Fruit fly (Drosophila melanogaster) whole organism: ENCODE data around the gene CG13365.

Experiments
- CG8478 ChIP-seq: fragments of >200 bp; optimal IDR thresholded peaks from 2 replicates; lab custom pipeline; 2018; ENCODE audit warnings: inconsistent platforms
- Dll ChIP-seq: fragments of >200 bp; optimal IDR thresholded peaks from 2 replicates; lab custom pipeline; 2017
- EcR ChIP-seq, 2 experiments: fragments of >200 bp; optimal IDR thresholded peaks; 2 replicates each; lab custom pipeline; 2017; ENCODE audit warnings: missing biosample characterization in 2 of 2, missing genetic modification characterization in 2 of 2, missing genetic modification reagents in 2 of 2
- pan ChIP-seq: fragments of >200 bp; optimal IDR thresholded peaks from 2 replicates; lab custom pipeline; 2017
- psq ChIP-seq: fragments of >200 bp; optimal IDR thresholded peaks from 2 replicates; lab custom pipeline; 2017
- usp ChIP-seq: fragments of >200 bp; optimal IDR thresholded peaks from 2 replicates; lab custom pipeline; 2017; ENCODE audit warnings: missing biosample characterization, missing genetic modification characterization, mixed read lengths

Gene CG13365

DNA sequence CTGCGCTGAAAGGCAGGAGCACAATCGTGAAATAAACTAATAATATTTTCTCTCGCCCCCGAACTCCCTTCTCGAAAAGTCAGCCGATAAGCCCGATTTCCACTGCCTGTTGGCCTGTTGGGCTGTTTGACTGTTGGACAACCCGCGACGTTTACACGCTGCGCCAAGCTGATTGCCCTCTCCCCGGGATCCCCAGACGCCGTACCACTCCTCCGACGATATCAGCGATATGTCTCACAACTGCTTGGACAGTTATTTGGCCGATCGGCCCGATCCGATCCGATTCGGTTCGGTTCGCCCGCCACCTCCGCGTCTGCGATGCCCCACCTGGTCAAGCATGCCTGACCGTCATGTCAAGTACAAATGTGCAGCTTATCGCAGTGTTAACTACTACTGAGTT, 21.3 kb downstream of the CG13365 start:
- TF ChIP-seq Dll (lab: Kevin White, UChicago) (no peak), pan (no peak), CG8478 (lab: Kevin White, UChicago) (no peak), psq (lab: Kevin White, UChicago) (no peak), EcR (GFP tag; optimal IDR thresholded peaks at IDR 0.05; lab: Kevin White, UChicago) (no peak), usp (no peak)

- no peak for TF ChIP-seq EcR (GFP tag; optimal IDR thresholded peaks at IDR 0.05; lab: Kevin White, UChicago)
- TF ChIP-seq pan = no peak
- TF ChIP-seq usp = no peak
- TF ChIP-seq CG8478 (lab: Kevin White, UChicago) = no peak
- no peak for TF ChIP-seq psq (lab: Kevin White, UChicago)
- no peak for TF ChIP-seq Dll (lab: Kevin White, UChicago)
These were observed 22.5 kb downstream of the CG13365 start for dm6 chrX:598322-599057.

- TF ChIP-seq pan (no peak), psq (lab: Kevin White, UChicago) (no peak), EcR (GFP tag; optimal IDR thresholded peaks at IDR 0.05; lab: Kevin White, UChicago) (no peak), usp (no peak), CG8478 (lab: Kevin White, UChicago) (no peak), Dll (lab: Kevin White, UChicago) (no peak)
These were observed 24.0 kb downstream of the CG13365 start for dm6 chrX:597057-597456.

DNA sequence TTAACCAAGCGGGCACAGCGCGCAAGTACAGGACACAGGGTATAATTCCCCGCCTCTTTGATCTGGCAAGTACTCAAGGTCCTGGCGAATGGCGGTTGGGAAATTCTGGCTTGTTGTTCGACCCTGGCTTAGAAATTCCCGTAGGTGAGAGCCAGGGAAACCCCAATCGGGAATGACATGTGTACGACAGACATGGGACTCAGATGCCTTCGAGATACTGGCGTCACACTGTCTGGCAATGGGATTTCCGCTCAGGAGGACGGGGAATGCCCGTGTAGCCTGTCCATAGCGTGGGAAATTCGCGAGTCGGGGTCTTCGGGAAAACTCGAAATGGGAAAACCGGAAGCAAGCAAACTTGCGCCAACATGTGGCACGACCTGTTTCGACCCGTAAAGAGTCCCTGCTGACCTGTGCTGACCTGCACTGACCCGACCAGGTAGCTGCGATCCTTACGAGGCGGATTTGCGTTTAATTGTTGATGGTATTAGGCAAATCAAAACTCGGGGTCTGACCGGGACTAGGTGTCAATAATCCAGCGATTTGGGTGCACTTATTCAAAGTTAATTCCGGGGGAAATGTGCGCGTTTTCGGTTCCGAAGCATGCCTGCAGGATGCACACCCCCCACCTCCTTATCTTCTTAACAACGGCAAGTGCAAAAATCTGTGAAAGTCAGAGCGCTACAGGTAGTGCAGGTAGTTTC, 28.3 kb downstream of the CG13365 start:
- TF ChIP-seq usp (no peak), EcR (GFP tag; optimal IDR thresholded peaks at IDR 0.05; lab: Kevin White, UChicago) (no peak), psq (lab: Kevin White, UChicago) (no peak), Dll (lab: Kevin White, UChicago) (no peak), CG8478 (lab: Kevin White, UChicago) (no peak), pan (no peak)

DNA sequence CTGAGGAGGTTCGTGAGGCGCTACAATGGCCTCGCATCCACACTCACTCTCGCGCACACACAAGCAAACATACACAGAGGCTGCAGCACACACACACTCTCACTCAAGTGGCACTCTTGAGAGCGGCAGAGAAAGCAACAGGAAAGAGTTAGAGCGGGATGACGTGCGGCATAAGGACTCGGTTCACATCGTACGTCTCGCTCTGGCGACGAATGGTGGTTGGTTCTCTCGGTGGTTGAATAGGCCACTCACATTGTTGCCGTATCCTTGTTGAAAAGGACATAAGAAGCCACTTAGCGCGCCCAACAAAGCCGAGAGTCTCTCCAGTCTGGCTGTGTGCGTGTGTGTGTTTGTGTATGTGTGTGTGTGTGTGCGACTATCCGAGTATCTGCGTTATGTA, 30.5 kb downstream of the CG13365 start:
- no peak for TF ChIP-seq pan
- no peak for TF ChIP-seq CG8478 (lab: Kevin White, UChicago)
- no peak for TF ChIP-seq psq (lab: Kevin White, UChicago)
- TF ChIP-seq EcR (GFP tag; optimal IDR thresholded peaks at IDR 0.05; lab: Kevin White, UChicago) = no peak
- no peak for TF ChIP-seq Dll (lab: Kevin White, UChicago)
- no peak for TF ChIP-seq usp

dm6 chrX:588941-589340, 32.1 kb downstream of the CG13365 start:
- no peak for TF ChIP-seq Dll (lab: Kevin White, UChicago)
- TF ChIP-seq EcR (GFP tag; optimal IDR thresholded peaks at IDR 0.05; lab: Kevin White, UChicago) = no peak
- TF ChIP-seq pan = no peak
- no peak for TF ChIP-seq CG8478 (lab: Kevin White, UChicago)
- no peak for TF ChIP-seq usp
- no peak for TF ChIP-seq psq (lab: Kevin White, UChicago)

DNA sequence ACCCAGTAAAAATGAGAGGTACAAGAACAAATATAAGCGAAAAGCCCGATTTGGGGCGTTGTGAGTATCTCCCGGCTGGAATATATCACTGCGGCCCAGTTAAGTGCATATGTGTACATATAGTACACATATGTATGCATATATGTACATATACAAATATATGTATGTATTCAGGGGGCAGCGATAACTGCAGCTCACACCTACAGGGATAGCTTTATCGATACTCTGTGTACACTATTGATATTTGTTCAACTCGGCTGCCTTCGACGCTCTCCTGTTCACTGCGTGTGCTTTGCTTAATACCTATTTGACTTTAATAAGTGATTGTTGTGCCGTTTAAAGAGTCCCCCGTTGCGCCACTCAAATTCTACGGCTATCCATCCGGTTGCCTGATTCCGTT, 39.2 kb downstream of the CG13365 start, which contains the start of gene vnd:
Gene vnd, plus strand, starts transcription at position 297 of the 400 bp plus-strand sequence.
- TF ChIP-seq CG8478 (lab: Kevin White, UChicago) (no peak), Dll (lab: Kevin White, UChicago) (no peak)

- TF ChIP-seq usp (no peak), CG8478 (lab: Kevin White, UChicago) (no peak), pan (no peak), Dll (lab: Kevin White, UChicago) (no peak), EcR (GFP tag; optimal IDR thresholded peaks at IDR 0.05; lab: Kevin White, UChicago) (no peak), psq (lab: Kevin White, UChicago) (no peak)
These were observed 40.4 kb downstream of the CG13365 start for dm6 chrX:580635-581034.
